Worm (Caenorhabditis elegans) whole organism, midembryonic: ENCODE measurements around the gene srlf-5.

ENCODE experiments used
- cog-1 ChIP-seq: sonication (generic microtip); optimal IDR thresholded peaks from 2 replicates; lab custom pipeline; 2016; ENCODE audit warnings: missing genetic modification characterization, missing compliant biosample characterization
- flt-1 ChIP-seq: fragments of 200-800 bp; sonication (Bioruptor generic); IDR thresholded peaks from 2 replicates; pipeline ENCODE4 v1.3.6; 2022; ENCODE audit warnings: missing genetic modification characterization, missing compliant biosample characterization
- klf-2 ChIP-seq: fragments of 200-800 bp; sonication (Bioruptor generic); conservative IDR thresholded peaks from 2 replicates; pipeline ENCODE4 v1.3.6; 2022; ENCODE audit warnings: missing genetic modification reagents, missing genetic modification characterization, missing compliant biosample characterization
- med-1 ChIP-seq: sonication (generic microtip); optimal IDR thresholded peaks from 2 replicates; lab custom pipeline; 2017; ENCODE audit warnings: missing genetic modification characterization, mild to moderate bottlenecking, missing compliant biosample characterization, antibody characterized with exemption, missing genetic modification reagents; ENCODE audit not compliant: insufficient read depth
- ref-1 ChIP-seq: fragments of 200-800 bp; sonication (Bioruptor generic); conservative IDR thresholded peaks from 2 replicates; pipeline ENCODE4 v1.3.6; 2022; ENCODE audit warnings: missing genetic modification reagents, missing genetic modification characterization, missing compliant biosample characterization
- tab-1 ChIP-seq: fragments of 200-800 bp; sonication (Bioruptor generic); IDR thresholded peaks from 2 replicates; pipeline ENCODE4 v1.3.6; 2022; ENCODE audit warnings: missing genetic modification characterization, missing compliant biosample characterization
- ztf-23 ChIP-seq: fragments of 200-800 bp; sonication (Bioruptor generic); IDR thresholded peaks from 2 replicates; pipeline ENCODE4 v1.3.6; 2022; ENCODE audit warnings: missing genetic modification reagents, missing genetic modification characterization, missing compliant biosample characterization
- ztf-29 ChIP-seq: fragments of 200-800 bp; sonication (Bioruptor generic); IDR thresholded peaks from 2 replicates; pipeline ENCODE4 v1.3.6; 2022; ENCODE audit warnings: missing genetic modification reagents, missing genetic modification characterization, missing compliant biosample characterization

- TF ChIP-seq klf-2, result no peak
- no peak for TF ChIP-seq cog-1
- TF ChIP-seq ref-1 (GFP tag; lab: Robert Waterston, UW), result no peak
- TF ChIP-seq flt-1 (GFP tag; lab: Robert Waterston, UW), result no peak
- no peak for TF ChIP-seq ztf-23 (GFP tag; lab: Robert Waterston, UW)
- TF ChIP-seq ztf-29, result no peak
- no peak for TF ChIP-seq tab-1 (GFP tag; lab: Robert Waterston, UW)
- TF ChIP-seq med-1, result no peak
Observed at ce11 chrIV:12906529-12906928, 20.0 kb downstream of the srlf-5 start, which contains the start of gene K08D8.3.
